Worm (Caenorhabditis elegans): ENCODE results near the gene fbxb-96.

The fbxb-96 gene

ce11 chrII:1819944-1820570 is 30.1 kb downstream of the fbxb-96 start, which contains the start of gene fbxc-19:
Gene fbxc-19, plus strand, starts transcription at chrII:1820479.
- TF ChIP-seq snu-23 (GFP tag; optimal IDR thresholded peaks at IDR 0.05) (peak; percentile 46), egl-27 (tag; optimal IDR thresholded peaks at IDR 0.05) (no peak), elt-3 (tag; optimal IDR thresholded peaks at IDR 0.05) (peak in 3 of 6 experiments; percentile 60 to 96 (median 89)), ces-1 (GFP tag; optimal IDR thresholded peaks at IDR 0.05) (no peak), ama-1 (optimal IDR thresholded peaks at IDR 0.05) (no peak), C16A3.4 (tag; optimal IDR thresholded peaks at IDR 0.05) (peak; percentile 34), hpl-2 (GFP tag; optimal IDR thresholded peaks at IDR 0.05) (peak; percentile 45), fkh-4 (tag; optimal IDR thresholded peaks at IDR 0.05; ENCODE audit: borderline replicate concordance) (no peak), hlh-17 (GFP tag; optimal IDR thresholded peaks at IDR 0.05; ENCODE audit: borderline replicate concordance) (no peak), nhr-237 (tag; optimal IDR thresholded peaks at IDR 0.05) (peak; percentile 64), pag-3 (tag; optimal IDR thresholded peaks at IDR 0.05; ENCODE audit: borderline replicate concordance, insufficient read depth) (no peak), jun-1 (tag; optimal IDR thresholded peaks at IDR 0.05) (peak; percentile 75), zip-4 (GFP tag; optimal IDR thresholded peaks at IDR 0.05) (peak; percentile 98), nhr-19 (GFP tag; conservative IDR thresholded peaks at IDR 0.05) (peak; percentile 37), tbx-2 (tag; optimal IDR thresholded peaks at IDR 0.05) (peak; percentile 34), sox-4 (tag; optimal IDR thresholded peaks at IDR 0.05) (no peak), nhr-28 (tag; optimal IDR thresholded peaks at IDR 0.05) (no peak), nhr-11 (tag; optimal IDR thresholded peaks at IDR 0.05) (peak; percentile 63), snpc-4 (tag; optimal IDR thresholded peaks at IDR 0.05) (peak; percentile 45), ets-5 (GFP tag; IDR thresholded peaks at IDR 0.05) (no peak), aly-2 (tag; optimal IDR thresholded peaks at IDR 0.05) (no peak), F16B12.6 (tag; optimal IDR thresholded peaks at IDR 0.05) (peak; percentile 22), xbp-1 (tag; optimal IDR thresholded peaks at IDR 0.05) (peak; percentile 3), unc-62 (GFP tag; optimal IDR thresholded peaks at IDR 0.05) (no peak), swsn-7 (tag; optimal IDR thresholded peaks at IDR 0.05) (peak; percentile 34), nhr-71 (tag; optimal IDR thresholded peaks at IDR 0.05) (peak; percentile 72), nhr-84 (tag; optimal IDR thresholded peaks at IDR 0.05) (no peak), sptf-1 (tag; optimal IDR thresholded peaks at IDR 0.05) (no peak), dsc-1 (tag; optimal IDR thresholded peaks at IDR 0.05) (no peak), fkh-8 (tag; optimal IDR thresholded peaks at IDR 0.05) (no peak), elt-2 (tag; optimal IDR thresholded peaks at IDR 0.05) (peak; percentile 100), nhr-90 (tag; optimal IDR thresholded peaks at IDR 0.05; ENCODE audit: poor library complexity) (peak; percentile 53), egl-13 (tag; optimal IDR thresholded peaks at IDR 0.05) (no peak), mep-1 (tag; optimal IDR thresholded peaks at IDR 0.05) (peak; percentile 58), ceh-90 (tag; optimal IDR thresholded peaks at IDR 0.05) (no peak), fkh-10 (GFP tag; optimal IDR thresholded peaks at IDR 0.05) (no peak), blmp-1 (tag; optimal IDR thresholded peaks at IDR 0.05) (peak; percentile 35), mdl-1 (tag; optimal IDR thresholded peaks at IDR 0.05) (peak in 1 of 2 experiments; percentile 53), pqm-1 (tag; optimal IDR thresholded peaks at IDR 0.05) (peak; percentile 95), lin-39 (tag; optimal IDR thresholded peaks at IDR 0.05) (no peak), mab-9 (GFP tag; IDR thresholded peaks at IDR 0.05) (no peak), ceh-8 (GFP tag; optimal IDR thresholded peaks at IDR 0.05) (no peak), nhr-85 (tag) (peak; percentile 83), irx-1 (tag; optimal IDR thresholded peaks at IDR 0.05) (no peak), lin-15B (tag; optimal IDR thresholded peaks at IDR 0.05) (peak; percentile 4), pax-3 (tag; optimal IDR thresholded peaks at IDR 0.05) (no peak), vab-15 (tag; optimal IDR thresholded peaks at IDR 0.05) (no peak), hlh-4 (tag; optimal IDR thresholded peaks at IDR 0.05) (no peak), ztf-11 (tag; optimal IDR thresholded peaks at IDR 0.05) (no peak), dpl-1 (GFP tag; optimal IDR thresholded peaks at IDR 0.05) (peak; percentile 56 to 61 (median 61)), unc-30 (tag; optimal IDR thresholded peaks at IDR 0.05) (no peak), isw-1 (GFP tag; IDR thresholded peaks at IDR 0.05) (no peak), mef-2 (tag; optimal IDR thresholded peaks at IDR 0.05) (no peak)

All from whole organism, L1 larva.